Fruit fly (Drosophila melanogaster): ENCODE measurements around the gene Parg.

The Parg gene

dm6 chrX:3677847-3678411 is 6.6 kb upstream of the Parg start:
- peak; percentile 82 for TF ChIP-seq fd96Ca (GFP tag; IDR thresholded peaks at IDR 0.05)
- peak; percentile 81 for TF ChIP-seq D1 (tag; optimal IDR thresholded peaks at IDR 0.05)
- TF ChIP-seq Pif1A (GFP tag; optimal IDR thresholded peaks at IDR 0.05): peak; percentile 34
- no peak; the same call in none of the 2 replicates for TF ChIP-seq Ets98B (GFP tag; IDR thresholded peaks at IDR 0.05)
- TF ChIP-seq CG15710 (tag; optimal IDR thresholded peaks at IDR 0.05): peak; percentile 93
- TF ChIP-seq Snoo (tag; optimal IDR thresholded peaks at IDR 0.05): peak; percentile 90
- TF ChIP-seq CG9948 (tag; optimal IDR thresholded peaks at IDR 0.05): peak; percentile 94
- peak; percentile 96 for TF ChIP-seq CG14655 (GFP tag; optimal IDR thresholded peaks at IDR 0.05)
- no peak for TF ChIP-seq rn (GFP tag; IDR thresholded peaks at IDR 0.05)
- TF ChIP-seq CG32121 (GFP tag; IDR thresholded peaks at IDR 0.05): peak; percentile 61; the same call in 1 of the 2 replicates
- no peak for TF ChIP-seq gl (tag; optimal IDR thresholded peaks at IDR 0.05)
- peak; percentile 86 for TF ChIP-seq CG17806 (tag; optimal IDR thresholded peaks at IDR 0.05)
- peak; percentile 71 for TF ChIP-seq Pif1B (GFP tag; optimal IDR thresholded peaks at IDR 0.05)
- peak; percentile 57; the same call in 2 of the 3 replicates for TF ChIP-seq CG4496 (GFP tag; IDR thresholded peaks at IDR 0.05)
- TF ChIP-seq CG13204 (GFP tag; optimal IDR thresholded peaks at IDR 0.05): peak; percentile 20
- TF ChIP-seq CG10348 (GFP tag; IDR thresholded peaks at IDR 0.05): peak; percentile 71; the same call in 1 of the 2 replicates
- TF ChIP-seq CG12605 (GFP tag; IDR thresholded peaks at IDR 0.05): peak; percentile 50
- TF ChIP-seq EcR (GFP tag; optimal IDR thresholded peaks at IDR 0.05): no peak
- peak; percentile 76 for TF ChIP-seq CG34367 (tag; optimal IDR thresholded peaks at IDR 0.05)
- peak; percentile 82 for TF ChIP-seq CG8301 (tag; optimal IDR thresholded peaks at IDR 0.05)
- peak; percentile 95 for TF ChIP-seq CG8159 (tag; optimal IDR thresholded peaks at IDR 0.05)

- TF ChIP-seq fd96Ca (GFP tag; IDR thresholded peaks at IDR 0.05): peak; percentile 71; the same call in 2 of the 3 replicates
- TF ChIP-seq CG12605 (GFP tag; IDR thresholded peaks at IDR 0.05): peak; percentile 44
- TF ChIP-seq CG14655 (GFP tag; optimal IDR thresholded peaks at IDR 0.05): no peak
- TF ChIP-seq rn (GFP tag; IDR thresholded peaks at IDR 0.05): no peak
- TF ChIP-seq gl (tag; optimal IDR thresholded peaks at IDR 0.05): peak; percentile 74
- TF ChIP-seq CG32121 (GFP tag; IDR thresholded peaks at IDR 0.05): peak; percentile 50
- no peak for TF ChIP-seq CG9948 (tag; optimal IDR thresholded peaks at IDR 0.05)
- peak; percentile 45 for TF ChIP-seq CG13204 (GFP tag; optimal IDR thresholded peaks at IDR 0.05)
- peak; percentile 66; the same call in 1 of the 2 replicates for TF ChIP-seq Ets98B (GFP tag; IDR thresholded peaks at IDR 0.05)
- TF ChIP-seq EcR (GFP tag; optimal IDR thresholded peaks at IDR 0.05): peak; percentile 88
- no peak for TF ChIP-seq CG17806 (tag; optimal IDR thresholded peaks at IDR 0.05)
Observed at dm6 chrX:3677156-3677846, 6.0 kb upstream of the Parg start.

dm6 chrX:3676469-3677155 is 5.3 kb upstream of the Parg start:
- TF ChIP-seq D1 (tag; optimal IDR thresholded peaks at IDR 0.05) (no peak), CG13204 (GFP tag; optimal IDR thresholded peaks at IDR 0.05) (peak; percentile 3), CG9948 (tag; optimal IDR thresholded peaks at IDR 0.05) (no peak), CG15710 (tag; optimal IDR thresholded peaks at IDR 0.05) (peak; percentile 49), CG14655 (GFP tag; optimal IDR thresholded peaks at IDR 0.05) (peak; percentile 31), Pif1A (GFP tag; optimal IDR thresholded peaks at IDR 0.05) (peak; percentile 26), CG32121 (GFP tag; IDR thresholded peaks at IDR 0.05) (peak; percentile 43; the same call in 1 of the 2 replicates), CG10348 (GFP tag; IDR thresholded peaks at IDR 0.05) (no peak), CG4496 (GFP tag; IDR thresholded peaks at IDR 0.05) (peak; percentile 71; the same call in 2 of the 3 replicates), fd96Ca (GFP tag; IDR thresholded peaks at IDR 0.05) (0 out of 3 replicates have a peak, but pooled peaks have one; percentile 25), CG12605 (GFP tag; IDR thresholded peaks at IDR 0.05) (peak; percentile 60), rn (GFP tag; IDR thresholded peaks at IDR 0.05) (no peak), CG34367 (tag; optimal IDR thresholded peaks at IDR 0.05) (peak; percentile 27), Ets98B (GFP tag; IDR thresholded peaks at IDR 0.05) (peak; percentile 46; the same call in 1 of the 2 replicates), gl (tag; optimal IDR thresholded peaks at IDR 0.05) (peak; percentile 78), CG8301 (tag; optimal IDR thresholded peaks at IDR 0.05) (peak; percentile 23), Snoo (tag; optimal IDR thresholded peaks at IDR 0.05) (no peak), CG8159 (tag; optimal IDR thresholded peaks at IDR 0.05) (peak; percentile 34), EcR (GFP tag; optimal IDR thresholded peaks at IDR 0.05) (peak; percentile 94), CG17806 (tag; optimal IDR thresholded peaks at IDR 0.05) (peak; percentile 7), Pif1B (GFP tag; optimal IDR thresholded peaks at IDR 0.05) (peak; percentile 61)

- TF ChIP-seq CG9948 (tag; optimal IDR thresholded peaks at IDR 0.05): no peak
- no peak for TF ChIP-seq CG8301 (tag; optimal IDR thresholded peaks at IDR 0.05)
- TF ChIP-seq CG4496 (GFP tag; IDR thresholded peaks at IDR 0.05): 0 out of 3 replicates have a peak, but pooled peaks have one; percentile 9
- no peak for TF ChIP-seq CG34367 (tag; optimal IDR thresholded peaks at IDR 0.05)
- no peak for TF ChIP-seq CG17806 (tag; optimal IDR thresholded peaks at IDR 0.05)
- TF ChIP-seq CG8159 (tag; optimal IDR thresholded peaks at IDR 0.05): no peak
- peak; percentile 10 for TF ChIP-seq CG13204 (GFP tag; optimal IDR thresholded peaks at IDR 0.05)
- no peak for TF ChIP-seq rn (GFP tag; IDR thresholded peaks at IDR 0.05)
- TF ChIP-seq CG32121 (GFP tag; IDR thresholded peaks at IDR 0.05): no peak
- no peak for TF ChIP-seq CG15710 (tag; optimal IDR thresholded peaks at IDR 0.05)
- no peak for TF ChIP-seq Snoo (tag; optimal IDR thresholded peaks at IDR 0.05)
- peak; percentile 5 for TF ChIP-seq EcR (GFP tag; optimal IDR thresholded peaks at IDR 0.05)
Observed at dm6 chrX:3675538-3675937, 4.2 kb upstream of the Parg start.

- TF ChIP-seq CG15710 (tag; optimal IDR thresholded peaks at IDR 0.05): no peak
- no peak for TF ChIP-seq Ets98B (GFP tag; IDR thresholded peaks at IDR 0.05)
- TF ChIP-seq CG10348 (GFP tag; IDR thresholded peaks at IDR 0.05): no peak
- no peak for TF ChIP-seq CG34367 (tag; optimal IDR thresholded peaks at IDR 0.05)
- TF ChIP-seq rn (GFP tag; IDR thresholded peaks at IDR 0.05): no peak
- no peak for TF ChIP-seq CG14655 (GFP tag; optimal IDR thresholded peaks at IDR 0.05)
- TF ChIP-seq CG12605 (GFP tag; IDR thresholded peaks at IDR 0.05): no peak
- no peak for TF ChIP-seq CG8301 (tag; optimal IDR thresholded peaks at IDR 0.05)
- TF ChIP-seq CG8159 (tag; optimal IDR thresholded peaks at IDR 0.05): no peak
- TF ChIP-seq Pif1B (GFP tag; optimal IDR thresholded peaks at IDR 0.05): no peak
- TF ChIP-seq Snoo (tag; optimal IDR thresholded peaks at IDR 0.05): no peak
- no peak for TF ChIP-seq fd96Ca (GFP tag; IDR thresholded peaks at IDR 0.05)
Observed at dm6 chrX:3674829-3675228, 3.5 kb upstream of the Parg start.

Measured in whole organism, pupa.